Fruit fly (Drosophila melanogaster): Measurements from ENCODE around the gene CG6845.

- TF ChIP-seq CG8478 (optimal IDR thresholded peaks at IDR 0.05) (no peak), CTCF (optimal IDR thresholded peaks at IDR 0.05) (no peak)
Observed at dm6 chr3L:175949-176348, 29.7 kb downstream of the CG6845 start, which contains the start of gene CG7049.

Data from S2 (cell line).